Fruit fly (Drosophila melanogaster) whole organism, embryonic: ENCODE measurements around the gene Ugt35D1.

Experiments used
- Ada2b ChIP-seq: fragments of 200-800 bp; sonication (Bioruptor generic); IDR thresholded peaks from 2 replicates; pipeline ENCODE4 v1.3.6; 2022; ENCODE audit warnings: missing biosample characterization, missing genetic modification characterization
- Aef1 ChIP-seq: fragments of 200-800 bp; sonication (Bioruptor generic); IDR thresholded peaks from 3 replicates; pipeline ENCODE4 v1.3.6; 2022; ENCODE audit warnings: missing biosample characterization, missing genetic modification characterization
- Atf6 ChIP-seq: fragments of 200-800 bp; sonication (Bioruptor generic); IDR thresholded peaks from 2 replicates; pipeline ENCODE4 v1.3.6; 2022; ENCODE audit warnings: missing biosample characterization, missing genetic modification characterization
- Awh ChIP-seq: fragments of 200-800 bp; sonication (Bioruptor generic); IDR thresholded peaks from 2 replicates; pipeline ENCODE4, ENCODE4 v1.3.6; 2022; ENCODE audit warnings: missing biosample characterization, missing genetic modification characterization
- CG12391 ChIP-seq: fragments of 200-800 bp; sonication (Bioruptor generic); optimal IDR thresholded peaks from 3 replicates; lab custom pipeline; 2018; ENCODE audit warnings: missing biosample characterization, mild to moderate bottlenecking, missing genetic modification characterization, moderate library complexity
- CG12769 ChIP-seq: fragments of 200-800 bp; sonication (Bioruptor generic); optimal IDR thresholded peaks from 2 replicates; lab custom pipeline; 2019; ENCODE audit warnings: missing biosample characterization, mild to moderate bottlenecking, missing genetic modification characterization, moderate library complexity
- CG14667 ChIP-seq: fragments of 200-800 bp; sonication (Bioruptor generic); IDR thresholded peaks from 2 replicates; pipeline ENCODE4 v1.3.6; 2022; ENCODE audit warnings: missing biosample characterization, missing genetic modification characterization
- CG2120 ChIP-seq: fragments of 200-800 bp; sonication (Bioruptor generic); optimal IDR thresholded peaks from 3 replicates; lab custom pipeline; 2016; ENCODE audit warnings: missing biosample characterization, missing genetic modification characterization
- CG2678 ChIP-seq: fragments of 200-800 bp; sonication (Bioruptor generic); optimal IDR thresholded peaks from 3 replicates; lab custom pipeline; 2019; ENCODE audit warnings: missing biosample characterization, mild to moderate bottlenecking, missing genetic modification characterization, moderate library complexity
- CG30020 ChIP-seq: fragments of 200-800 bp; optimal IDR thresholded peaks from 2 replicates; lab custom pipeline; 2019; ENCODE audit warnings: missing biosample characterization, mild to moderate bottlenecking, missing genetic modification characterization, moderate library complexity
- CG32767 ChIP-seq: fragments of 200-800 bp; sonication (Bioruptor generic); IDR thresholded peaks from 2 replicates; pipeline ENCODE4 v1.3.6; 2022; ENCODE audit warnings: missing biosample characterization, missing genetic modification characterization
- CG33557 ChIP-seq: fragments of 200-800 bp; sonication (Bioruptor generic); optimal IDR thresholded peaks from 2 replicates; lab custom pipeline; 2019; ENCODE audit warnings: missing biosample characterization, mild to moderate bottlenecking, missing genetic modification characterization, moderate library complexity
- CG34376 ChIP-seq: fragments of 200-800 bp; sonication (Bioruptor generic); optimal IDR thresholded peaks from 2 replicates; lab custom pipeline; 2018; ENCODE audit warnings: missing biosample characterization, mild to moderate bottlenecking, missing genetic modification characterization
- CG9215 ChIP-seq: fragments of 200-800 bp; sonication (Bioruptor generic); IDR thresholded peaks from 2 replicates; pipeline ENCODE4 v1.3.6; 2022; ENCODE audit warnings: missing biosample characterization, missing genetic modification characterization
- CG9609 ChIP-seq: fragments of 200-800 bp; sonication (Bioruptor generic); optimal IDR thresholded peaks from 3 replicates; lab custom pipeline; 2016; ENCODE audit warnings: missing biosample characterization, missing genetic modification characterization
- CTCF ChIP-seq: fragments of 200-800 bp; sonication (Bioruptor generic); optimal IDR thresholded peaks from 2 replicates; lab custom pipeline; 2017; ENCODE audit warnings: missing biosample characterization, mild to moderate bottlenecking, missing genetic modification characterization, moderate library complexity
- Dad ChIP-seq: fragments of 200-800 bp; sonication (Bioruptor generic); optimal IDR thresholded peaks from 3 replicates; lab custom pipeline; 2016; ENCODE audit warnings: missing biosample characterization, missing genetic modification characterization
- Drgx ChIP-seq: fragments of 200-800 bp; sonication (Bioruptor generic); IDR thresholded peaks from 2 replicates; pipeline ENCODE4 v1.3.6; 2022; ENCODE audit warnings: missing biosample characterization, missing genetic modification characterization
- Hr78 ChIP-seq, 2 experiments: fragments of 200-800 bp in 1 of 2; fragments of >200 bp in 1 of 2; sonication (Bioruptor generic) in 1 of 2; optimal IDR thresholded peaks; 2 replicates each; lab custom pipeline; 2017 to 2019; ENCODE audit warnings: missing biosample characterization in 2 of 2, missing genetic modification characterization in 2 of 2, mild to moderate bottlenecking in 1 of 2, moderate library complexity in 1 of 2
- MBD-R2 ChIP-seq: fragments of 200-800 bp; sonication (Bioruptor generic); IDR thresholded peaks from 2 replicates; pipeline ENCODE4 v1.3.6; 2022; ENCODE audit warnings: missing biosample characterization, missing genetic modification characterization
- Med ChIP-seq: fragments of 200-800 bp; sonication (Bioruptor generic); peaks from one replicate; lab custom pipeline; 2016; ENCODE audit warnings: missing biosample characterization, missing genetic modification characterization, mild to moderate bottlenecking, inconsistent platforms, moderate library complexity
- Meics ChIP-seq: fragments of 200-800 bp; sonication (Bioruptor generic); optimal IDR thresholded peaks from 2 replicates; lab custom pipeline; 2017; ENCODE audit warnings: missing biosample characterization, mild to moderate bottlenecking, missing genetic modification characterization
- Mrtf ChIP-seq: fragments of 200-800 bp; sonication (Bioruptor generic); IDR thresholded peaks from 3 replicates; pipeline ENCODE4 v1.3.6; 2022; ENCODE audit warnings: missing biosample characterization, missing genetic modification characterization
- Nf-YC ChIP-seq: fragments of 200-800 bp; optimal IDR thresholded peaks from 3 replicates; lab custom pipeline; 2019; ENCODE audit warnings: missing biosample characterization, mild to moderate bottlenecking, missing genetic modification characterization, moderate library complexity
- Ptx1 ChIP-seq: fragments of 200-800 bp; sonication (Bioruptor generic); IDR thresholded peaks from 2 replicates; pipeline ENCODE4 v1.3.6; 2022; ENCODE audit warnings: missing biosample characterization, missing genetic modification characterization
- Xrp1 ChIP-seq: fragments of 200-800 bp; sonication (Bioruptor generic); IDR thresholded peaks from 2 replicates; pipeline ENCODE4 v1.3.6; 2022; ENCODE audit warnings: missing biosample characterization, missing genetic modification characterization
- abd-A ChIP-seq: fragments of 200-800 bp; sonication (Bioruptor generic); optimal IDR thresholded peaks from 3 replicates; lab custom pipeline; 2019; ENCODE audit warnings: missing biosample characterization, mild to moderate bottlenecking, missing genetic modification characterization, moderate library complexity
- ara ChIP-seq: fragments of 200-800 bp; sonication (Bioruptor generic); IDR thresholded peaks from 2 replicates; pipeline ENCODE4 v1.3.6; 2022; ENCODE audit warnings: missing biosample characterization, missing genetic modification characterization
- caup ChIP-seq: fragments of 200-800 bp; sonication (Bioruptor generic); optimal IDR thresholded peaks from 3 replicates; lab custom pipeline; 2017; ENCODE audit warnings: missing biosample characterization, mild to moderate bottlenecking, missing genetic modification characterization, moderate library complexity; ENCODE audit not compliant: severe bottlenecking
- cg ChIP-seq: fragments of 200-800 bp; sonication (Bioruptor generic); optimal IDR thresholded peaks from 3 replicates; lab custom pipeline; 2019; ENCODE audit warnings: missing biosample characterization, mild to moderate bottlenecking, missing genetic modification characterization, moderate library complexity
- chinmo ChIP-seq: fragments of 200-800 bp; sonication (Bioruptor generic); IDR thresholded peaks from 4 replicates; pipeline ENCODE4 v1.3.6; 2022; ENCODE audit warnings: missing biosample characterization, missing genetic modification characterization; ENCODE audit not compliant: partially characterized antibody
- crc ChIP-seq: fragments of 200-800 bp; sonication (Bioruptor generic); optimal IDR thresholded peaks from 2 replicates; lab custom pipeline; 2016; ENCODE audit warnings: missing biosample characterization, missing genetic modification characterization
- crol ChIP-seq: fragments of 200-800 bp; sonication (Bioruptor generic); IDR thresholded peaks from 2 replicates; pipeline ENCODE4 v1.3.6; 2022; ENCODE audit warnings: missing biosample characterization, missing genetic modification characterization
- cwo ChIP-seq: fragments of 200-800 bp; sonication (Bioruptor generic); optimal IDR thresholded peaks from 3 replicates; lab custom pipeline; 2017; ENCODE audit warnings: missing biosample characterization, missing genetic modification characterization, mild to moderate bottlenecking, moderate library complexity, missing genetic modification reagents
- disco-r ChIP-seq: fragments of 200-800 bp; sonication (Bioruptor generic); optimal IDR thresholded peaks from 2 replicates; lab custom pipeline; 2016; ENCODE audit warnings: missing biosample characterization, missing genetic modification characterization
- dmrt99B ChIP-seq: fragments of 200-800 bp; sonication (Bioruptor generic); optimal IDR thresholded peaks from 2 replicates; lab custom pipeline; 2018; ENCODE audit warnings: missing biosample characterization, mild to moderate bottlenecking, missing genetic modification characterization, moderate library complexity
- fru ChIP-seq: fragments of >200 bp; optimal IDR thresholded peaks from 2 replicates; lab custom pipeline; 2017
- grau ChIP-seq: fragments of 200-800 bp; optimal IDR thresholded peaks from 3 replicates; lab custom pipeline; 2019; ENCODE audit warnings: missing biosample characterization, mild to moderate bottlenecking, missing genetic modification characterization, moderate library complexity
- klu ChIP-seq: fragments of 200-800 bp; sonication (Bioruptor generic); IDR thresholded peaks from 2 replicates; pipeline ENCODE4 v1.3.6; 2022; ENCODE audit warnings: missing biosample characterization, missing genetic modification characterization
- kni ChIP-seq: fragments of 200-800 bp; sonication (Bioruptor generic); optimal IDR thresholded peaks from 3 replicates; lab custom pipeline; 2017; ENCODE audit warnings: mild to moderate bottlenecking, missing biosample characterization, missing genetic modification reagents, missing genetic modification characterization
- lab ChIP-seq: fragments of 200-800 bp; sonication (Bioruptor generic); optimal IDR thresholded peaks from 3 replicates; lab custom pipeline; 2017; ENCODE audit warnings: missing biosample characterization, missing genetic modification characterization, mild to moderate bottlenecking, moderate library complexity, missing genetic modification reagents
- pan ChIP-seq, 4 experiments: fragments of >200 bp in 3 of 4; fragments of 200-800 bp in 1 of 4; sonication (Bioruptor generic) in 1 of 4; optimal IDR thresholded peaks in 3 of 4; IDR thresholded peaks in 1 of 4; 2 replicates each; pipeline versions ENCODE4 v1.3.6 to Lab custom; 2017 to 2022; ENCODE audit warnings: missing biosample characterization in 2 of 4, missing genetic modification characterization in 2 of 4, mixed read lengths in 1 of 4
- sim ChIP-seq: fragments of 200-800 bp; sonication (Bioruptor generic); IDR thresholded peaks from 2 replicates; pipeline ENCODE4 v1.3.6; 2022; ENCODE audit warnings: missing biosample characterization, missing genetic modification characterization
- ssp ChIP-seq: fragments of 200-800 bp; sonication (Bioruptor generic); IDR thresholded peaks from 2 replicates; pipeline ENCODE4 v1.3.6; 2022; ENCODE audit warnings: missing biosample characterization, missing genetic modification characterization
- sug ChIP-seq: fragments of 200-800 bp; optimal IDR thresholded peaks from 2 replicates; lab custom pipeline; 2019; ENCODE audit warnings: missing biosample characterization, mild to moderate bottlenecking, missing genetic modification characterization, moderate library complexity
- tap ChIP-seq: fragments of 200-800 bp; optimal IDR thresholded peaks from 3 replicates; lab custom pipeline; 2019; ENCODE audit warnings: missing biosample characterization, mild to moderate bottlenecking, missing genetic modification characterization, moderate library complexity
- ttk ChIP-seq: fragments of 200-800 bp; sonication (Bioruptor generic); IDR thresholded peaks from 2 replicates; pipeline ENCODE4 v2.1.2; 2022; ENCODE audit warnings: missing biosample characterization, missing genetic modification characterization
- vfl ChIP-seq: fragments of 200-800 bp; sonication (Bioruptor generic); optimal IDR thresholded peaks from 2 replicates; lab custom pipeline; 2016; ENCODE audit warnings: missing biosample characterization, missing genetic modification characterization
- vvl ChIP-seq: fragments of 200-800 bp; sonication (Bioruptor generic); IDR thresholded peaks from 2 replicates; pipeline ENCODE4 v1.3.6; 2022; ENCODE audit warnings: missing biosample characterization, missing genetic modification characterization
- zfh1 ChIP-seq: fragments of 200-800 bp; sonication (Bioruptor generic); IDR thresholded peaks from 3 replicates; pipeline ENCODE4 v1.3.6; 2022; ENCODE audit warnings: missing biosample characterization, missing genetic modification characterization

Ugt35D1 gene

DNA sequence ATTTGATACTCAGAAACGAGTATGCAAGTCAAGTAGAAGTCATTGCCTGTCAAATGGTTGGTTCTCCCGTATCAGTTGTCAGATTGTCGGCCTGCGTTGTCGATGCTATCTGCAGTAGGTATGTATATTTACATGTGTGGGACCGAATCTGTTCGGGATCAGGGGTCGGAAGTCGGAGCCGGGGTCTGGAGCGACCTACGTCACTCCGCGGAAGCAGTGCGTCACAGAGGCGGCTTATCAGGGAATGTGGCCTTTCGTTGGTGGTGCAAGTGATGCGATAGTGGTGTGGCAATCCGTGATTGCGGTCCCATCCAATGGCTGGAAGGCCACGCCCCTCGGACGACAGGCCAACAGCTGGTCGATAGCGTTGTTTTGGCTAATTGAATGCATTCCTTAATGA lies 40.5 kb upstream of the Ugt35D1 start:
- TF ChIP-seq disco-r (no peak), grau (tag; lab: Kevin White, UChicago) (no peak), vfl (no peak), CTCF (GFP tag; lab: Kevin White, UChicago) (no peak), Nf-YC (tag; lab: Kevin White, UChicago) (peak; percentile 28), kni (no peak), cg (GFP tag; lab: Kevin White, UChicago) (no peak), chinmo (peak; percentile 61; the same call in 1 of the 4 replicates), Hr78 (GFP tag; optimal IDR thresholded peaks at IDR 0.05; lab: Kevin White, UChicago) (peak in 1 of 2 experiments; percentile 67), zfh1 (no peak), CG33557 (GFP tag; lab: Kevin White, UChicago) (no peak), sug (tag; lab: Kevin White, UChicago) (peak; percentile 81), crol (no peak), Med (GFP tag; lab: Kevin White, UChicago) (peak; percentile 25), Drgx (GFP tag; lab: Robert Waterston, UW) (no peak), CG34376 (peak; percentile 43), Dad (GFP tag; lab: Kevin White, UChicago) (no peak), Ada2b (GFP tag; lab: Robert Waterston, UW) (no peak), tap (tag; lab: Kevin White, UChicago) (no peak), crc (GFP tag; lab: Kevin White, UChicago) (no peak), ttk (GFP tag; lab: Robert Waterston, UW) (no peak)

DNA sequence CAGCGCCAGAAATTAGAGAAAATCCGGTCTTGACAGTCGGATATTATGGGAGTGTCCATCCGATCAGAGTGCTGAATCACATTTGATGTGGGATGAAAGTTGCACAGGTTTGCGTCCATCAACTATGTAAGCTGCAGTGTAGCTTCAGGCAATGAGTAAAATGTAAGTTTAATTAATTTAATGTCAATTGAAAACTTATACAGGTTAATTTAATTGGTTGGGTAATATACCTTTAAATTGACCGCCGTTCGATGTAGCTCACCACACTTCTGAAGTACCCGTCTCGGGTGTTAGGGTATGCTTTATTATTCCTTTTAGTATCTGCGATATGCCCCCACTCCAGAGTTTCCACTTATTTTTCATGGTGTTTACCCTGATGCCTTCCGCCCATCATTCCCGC lies 29.3 kb upstream of the Ugt35D1 start:
- peak; percentile 62 for TF ChIP-seq vvl
- no peak for TF ChIP-seq fru
- peak; percentile 15; the same call in 1 of the 2 replicates for TF ChIP-seq CG9215 (GFP tag; lab: Robert Waterston, UW)
- peak; percentile 30; the same call in 1 of the 2 replicates for TF ChIP-seq MBD-R2 (GFP tag; lab: Robert Waterston, UW)
- peak; percentile 42; the same call in 1 of the 3 replicates for TF ChIP-seq Mrtf (GFP tag; lab: Robert Waterston, UW)
- TF ChIP-seq CG32767 (GFP tag; lab: Robert Waterston, UW) = 0 out of 2 replicates have a peak, but pooled peaks have one; percentile 10
- no peak for TF ChIP-seq pan (optimal IDR thresholded peaks at IDR 0.05; lab: Kevin White, UChicago)
- TF ChIP-seq pan (GFP tag; optimal IDR thresholded peaks at IDR 0.05 in 1 of 2, IDR thresholded peaks at IDR 0.05 in 1 of 2) = peak in 1 of 2 experiments; percentile 32
- TF ChIP-seq Atf6 (GFP tag; lab: Robert Waterston, UW) = peak; percentile 45
- TF ChIP-seq cwo = peak; percentile 8
- TF ChIP-seq CG2678 = peak; percentile 55
- TF ChIP-seq CG12391 (tag; lab: Kevin White, UChicago) = no peak
- TF ChIP-seq Xrp1 (GFP tag; lab: Robert Waterston, UW) = 0 out of 2 replicates have a peak, but pooled peaks have one; percentile 34
- peak; percentile 40 for TF ChIP-seq abd-A
- peak; percentile 61 for TF ChIP-seq lab (GFP tag; lab: Kevin White, UChicago)
- peak; percentile 21 for TF ChIP-seq grau (tag; lab: Kevin White, UChicago)
- TF ChIP-seq dmrt99B (tag; lab: Kevin White, UChicago) = peak; percentile 46
- peak; percentile 32; the same call in 1 of the 2 replicates for TF ChIP-seq CG14667 (GFP tag; lab: Robert Waterston, UW)
- no peak for TF ChIP-seq sim (GFP tag; lab: Robert Waterston, UW)
- peak; percentile 45; the same call in 1 of the 3 replicates for TF ChIP-seq Aef1
- no peak for TF ChIP-seq CG30020 (tag; lab: Kevin White, UChicago)
- peak; percentile 55 for TF ChIP-seq Ptx1 (GFP tag; lab: Robert Waterston, UW)
- TF ChIP-seq Meics (GFP tag; lab: Kevin White, UChicago) = peak; percentile 32
- TF ChIP-seq ara (GFP tag; lab: Robert Waterston, UW) = no peak
- peak; percentile 52 for TF ChIP-seq CG2120 (GFP tag; lab: Kevin White, UChicago)
- TF ChIP-seq Awh (GFP tag; lab: Robert Waterston, UW) = 0 out of 2 replicates have a peak, but pooled peaks have one; percentile 21
- TF ChIP-seq klu (GFP tag; lab: Robert Waterston, UW) = 0 out of 2 replicates have a peak, but pooled peaks have one; percentile 10
- peak; percentile 20 for TF ChIP-seq CG9609 (GFP tag; lab: Kevin White, UChicago)
- 0 out of 2 replicates have a peak, but pooled peaks have one; percentile 16 for TF ChIP-seq ssp (GFP tag; lab: Robert Waterston, UW)
- peak; percentile 46; the same call in 1 of the 2 replicates for TF ChIP-seq Drgx (GFP tag; lab: Robert Waterston, UW)
- TF ChIP-seq CG12769 (tag; lab: Kevin White, UChicago) = peak; percentile 31
- peak; percentile 45 for TF ChIP-seq caup
